Worm (Caenorhabditis elegans): ENCODE results near the gene F45H10.5.

DNA sequence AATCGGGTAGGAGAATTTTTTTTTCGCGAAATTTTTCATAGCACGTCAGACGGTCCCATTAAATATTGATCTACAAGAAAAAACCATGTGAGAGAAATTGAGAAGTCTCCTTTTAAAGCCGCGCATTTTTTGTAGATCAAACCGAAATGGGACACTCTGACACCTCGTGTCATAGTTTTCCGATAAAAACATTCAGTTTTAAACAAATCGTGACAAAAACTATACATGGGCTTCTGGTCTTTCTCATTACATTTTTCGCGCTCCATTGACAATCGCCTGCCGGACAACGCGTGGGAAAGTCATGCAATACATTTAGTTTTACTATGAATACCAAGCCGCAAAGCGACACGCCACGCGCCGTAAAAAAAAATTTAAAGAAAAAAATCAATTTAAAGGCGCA, 3.7 kb downstream of the F45H10.5 start:
- no peak for TF ChIP-seq hif-1 (tag; optimal IDR thresholded peaks at IDR 0.05)
- TF ChIP-seq lin-1 (GFP tag; IDR thresholded peaks at IDR 0.05): no peak
- no peak for TF ChIP-seq ceh-82 (tag; optimal IDR thresholded peaks at IDR 0.05)
- TF ChIP-seq mdl-1 (tag; optimal IDR thresholded peaks at IDR 0.05): no peak
- no peak for TF ChIP-seq nhr-76 (tag; optimal IDR thresholded peaks at IDR 0.05)
- no peak for TF ChIP-seq snpc-1.2 (GFP tag; IDR thresholded peaks at IDR 0.05)
- no peak for TF ChIP-seq snpc-4 (tag; optimal IDR thresholded peaks at IDR 0.05)
- no peak for TF ChIP-seq lsy-2 (tag; optimal IDR thresholded peaks at IDR 0.05)
- no peak for TF ChIP-seq ztf-7 (tag; optimal IDR thresholded peaks at IDR 0.05)
- no peak for TF ChIP-seq rbr-2 (tag; optimal IDR thresholded peaks at IDR 0.05)
- no peak for TF ChIP-seq jun-1 (tag; optimal IDR thresholded peaks at IDR 0.05)
- no peak for TF ChIP-seq zip-2 (tag; optimal IDR thresholded peaks at IDR 0.05)
